Fruit fly (Drosophila melanogaster) whole organism, embryonic: ENCODE measurements around the gene CG9133.

Experiments used
- Ada2b ChIP-seq: fragments of 200-800 bp; sonication (Bioruptor generic); IDR thresholded peaks from 2 replicates; pipeline ENCODE4 v1.3.6; 2022; ENCODE audit warnings: missing biosample characterization, missing genetic modification characterization
- Antp ChIP-seq: fragments of 200-800 bp; sonication (Bioruptor generic); optimal IDR thresholded peaks from 3 replicates; lab custom pipeline; 2016; ENCODE audit warnings: missing biosample characterization, missing genetic modification characterization
- Atf6 ChIP-seq: fragments of 200-800 bp; sonication (Bioruptor generic); IDR thresholded peaks from 2 replicates; pipeline ENCODE4 v1.3.6; 2022; ENCODE audit warnings: missing biosample characterization, missing genetic modification characterization
- CG10147 ChIP-seq: fragments of 200-800 bp; sonication (Bioruptor generic); optimal IDR thresholded peaks from 2 replicates; lab custom pipeline; 2019; ENCODE audit warnings: missing biosample characterization, mild to moderate bottlenecking, missing genetic modification characterization, moderate library complexity
- CG10209 ChIP-seq: fragments of 200-800 bp; sonication (Bioruptor generic); optimal IDR thresholded peaks from 3 replicates; lab custom pipeline; 2017; ENCODE audit warnings: missing biosample characterization, mild to moderate bottlenecking, missing genetic modification characterization, missing genetic modification reagents
- CG10366 ChIP-seq: fragments of 200-800 bp; sonication (Bioruptor generic); IDR thresholded peaks from 2 replicates; pipeline ENCODE4 v1.3.6; 2022; ENCODE audit warnings: missing biosample characterization, missing genetic modification characterization
- CG10979 ChIP-seq: fragments of 200-800 bp; sonication (Bioruptor generic); optimal IDR thresholded peaks from 2 replicates; lab custom pipeline; 2018; ENCODE audit warnings: missing biosample characterization, mild to moderate bottlenecking, missing genetic modification characterization, moderate library complexity
- CG11247 ChIP-seq: fragments of 200-800 bp; sonication (Bioruptor generic); IDR thresholded peaks from 2 replicates; pipeline ENCODE4 v1.3.6; 2022; ENCODE audit warnings: missing biosample characterization, missing genetic modification characterization
- CG12391 ChIP-seq: fragments of 200-800 bp; sonication (Bioruptor generic); optimal IDR thresholded peaks from 3 replicates; lab custom pipeline; 2018; ENCODE audit warnings: missing biosample characterization, mild to moderate bottlenecking, missing genetic modification characterization, moderate library complexity
- CG14441 ChIP-seq: fragments of 200-800 bp; sonication (Bioruptor generic); IDR thresholded peaks from 2 replicates; pipeline ENCODE4 v1.3.6; 2022; ENCODE audit warnings: missing biosample characterization, missing genetic modification characterization
- CG15011 ChIP-seq: fragments of 200-800 bp; sonication (Bioruptor generic); optimal IDR thresholded peaks from 3 replicates; lab custom pipeline; 2018; ENCODE audit warnings: missing biosample characterization, mild to moderate bottlenecking, missing genetic modification characterization
- CG17829 ChIP-seq: fragments of 200-800 bp; optimal IDR thresholded peaks from 2 replicates; lab custom pipeline; 2019; ENCODE audit warnings: missing biosample characterization, mild to moderate bottlenecking, missing genetic modification characterization, moderate library complexity
- CG18476 ChIP-seq: fragments of 200-800 bp; sonication (Bioruptor generic); optimal IDR thresholded peaks from 2 replicates; lab custom pipeline; 2016; ENCODE audit warnings: missing biosample characterization, mild to moderate bottlenecking, missing genetic modification characterization
- CG32532 ChIP-seq: fragments of 200-800 bp; sonication (Bioruptor generic); IDR thresholded peaks from 2 replicates; pipeline ENCODE4 v1.3.6; 2022; ENCODE audit warnings: missing biosample characterization, missing genetic modification characterization
- CG33213 ChIP-seq: fragments of 200-800 bp; sonication (Bioruptor generic); optimal IDR thresholded peaks from 3 replicates; lab custom pipeline; 2016; ENCODE audit warnings: missing biosample characterization, missing genetic modification characterization
- CG4424 ChIP-seq: fragments of 200-800 bp; sonication (Bioruptor generic); optimal IDR thresholded peaks from 3 replicates; lab custom pipeline; 2016; ENCODE audit warnings: missing biosample characterization, missing genetic modification characterization
- CG4854 ChIP-seq: fragments of 200-800 bp; sonication (Bioruptor generic); optimal IDR thresholded peaks from 2 replicates; lab custom pipeline; 2016; ENCODE audit warnings: missing biosample characterization, missing genetic modification characterization, inconsistent platforms
- CG5245 ChIP-seq: fragments of 200-800 bp; sonication (Bioruptor generic); optimal IDR thresholded peaks from 3 replicates; lab custom pipeline; 2016; ENCODE audit warnings: missing biosample characterization, missing genetic modification characterization
- CG6254 ChIP-seq: fragments of 200-800 bp; sonication (Bioruptor generic); optimal IDR thresholded peaks from 3 replicates; lab custom pipeline; 2017; ENCODE audit warnings: mild to moderate bottlenecking, missing biosample characterization, missing genetic modification reagents, missing genetic modification characterization
- CG6689 ChIP-seq: fragments of 200-800 bp; sonication (Bioruptor generic); IDR thresholded peaks from 2 replicates; pipeline ENCODE4 v1.3.6; 2022; ENCODE audit warnings: missing biosample characterization, missing genetic modification characterization
- CG8388 ChIP-seq: fragments of 200-800 bp; sonication (Bioruptor generic); optimal IDR thresholded peaks from 2 replicates; lab custom pipeline; 2019; ENCODE audit warnings: missing biosample characterization, mild to moderate bottlenecking, missing genetic modification characterization, moderate library complexity
- E2f2 ChIP-seq: fragments of 200-800 bp; sonication (Bioruptor generic); IDR thresholded peaks from 2 replicates; pipeline ENCODE4 v1.3.6; 2022; ENCODE audit warnings: missing biosample characterization, missing genetic modification characterization
- Elba2 ChIP-seq: fragments of 200-800 bp; sonication (Bioruptor generic); optimal IDR thresholded peaks from 3 replicates; lab custom pipeline; 2016; ENCODE audit warnings: missing biosample characterization, missing genetic modification characterization
- H15 ChIP-seq: fragments of 200-800 bp; sonication (Bioruptor generic); IDR thresholded peaks from 3 replicates; pipeline ENCODE4 v1.3.6; 2022; ENCODE audit warnings: missing biosample characterization, missing genetic modification characterization
- Hand ChIP-seq: fragments of 200-800 bp; sonication (Bioruptor generic); optimal IDR thresholded peaks from 2 replicates; lab custom pipeline; 2017; ENCODE audit warnings: mild to moderate bottlenecking, missing biosample characterization, missing genetic modification reagents, missing genetic modification characterization
- Hey ChIP-seq: fragments of 200-800 bp; sonication (Bioruptor generic); optimal IDR thresholded peaks from 3 replicates; lab custom pipeline; 2018; ENCODE audit warnings: missing biosample characterization, mild to moderate bottlenecking, missing genetic modification characterization
- Hr78 ChIP-seq, 2 experiments: fragments of 200-800 bp in 1 of 2; fragments of >200 bp in 1 of 2; sonication (Bioruptor generic) in 1 of 2; optimal IDR thresholded peaks; 2 replicates each; lab custom pipeline; 2017 to 2019; ENCODE audit warnings: missing biosample characterization in 2 of 2, missing genetic modification characterization in 2 of 2, mild to moderate bottlenecking in 1 of 2, moderate library complexity in 1 of 2
- PHDP ChIP-seq: fragments of 200-800 bp; sonication (Bioruptor generic); optimal IDR thresholded peaks from 3 replicates; lab custom pipeline; 2018; ENCODE audit warnings: missing biosample characterization, mild to moderate bottlenecking, missing genetic modification characterization, moderate library complexity
- Sox100B ChIP-seq: fragments of 200-800 bp; sonication (Bioruptor generic); optimal IDR thresholded peaks from 3 replicates; lab custom pipeline; 2018; ENCODE audit warnings: missing biosample characterization, mild to moderate bottlenecking, missing genetic modification characterization
- Sox102F ChIP-seq: fragments of 200-800 bp; sonication (Bioruptor generic); optimal IDR thresholded peaks from 2 replicates; lab custom pipeline; 2018; ENCODE audit warnings: missing biosample characterization, mild to moderate bottlenecking, missing genetic modification characterization, moderate library complexity
- Trl ChIP-seq, 3 experiments: fragments of >200 bp in 2 of 3; fragments of 200-800 bp in 1 of 3; sonication (Bioruptor generic) in 1 of 3; optimal IDR thresholded peaks; 2 replicates in 1 of 3; 3 replicates in 2 of 3; lab custom pipeline; 2016 to 2017; ENCODE audit warnings: missing biosample characterization in 1 of 3, missing genetic modification characterization in 1 of 3
- chif ChIP-seq, 2 experiments: fragments of 200-800 bp; sonication (Bioruptor generic); optimal IDR thresholded peaks; 3 replicates each; lab custom pipeline; 2016; ENCODE audit warnings: missing biosample characterization in 2 of 2, missing genetic modification characterization in 2 of 2
- esg ChIP-seq: fragments of 200-800 bp; sonication (Bioruptor generic); conservative IDR thresholded peaks from 2 replicates; pipeline ENCODE4 v1.3.6; 2022; ENCODE audit warnings: missing biosample characterization, missing genetic modification characterization
- eyg ChIP-seq: fragments of 200-800 bp; sonication (Bioruptor generic); optimal IDR thresholded peaks from 3 replicates; lab custom pipeline; 2016; ENCODE audit warnings: missing biosample characterization, missing genetic modification characterization
- fd3F ChIP-seq: fragments of 200-800 bp; sonication (Bioruptor generic); optimal IDR thresholded peaks from 2 replicates; lab custom pipeline; 2018; ENCODE audit warnings: missing biosample characterization, mild to moderate bottlenecking, missing genetic modification characterization, moderate library complexity
- gcm ChIP-seq: fragments of 200-800 bp; sonication (Bioruptor generic); optimal IDR thresholded peaks from 2 replicates; lab custom pipeline; 2019; ENCODE audit warnings: missing biosample characterization, mild to moderate bottlenecking, missing genetic modification characterization, moderate library complexity
- jigr1 ChIP-seq: fragments of 200-800 bp; sonication (Bioruptor generic); IDR thresholded peaks from 3 replicates; pipeline ENCODE4 v1.3.6; 2022; ENCODE audit warnings: missing biosample characterization, missing genetic modification characterization
- lmd ChIP-seq: fragments of 200-800 bp; sonication (Bioruptor generic); IDR thresholded peaks from 2 replicates; pipeline ENCODE4 v1.3.6; 2022; ENCODE audit warnings: missing biosample characterization, missing genetic modification characterization
- lola ChIP-seq, 3 experiments: fragments of >200 bp in 2 of 3; fragments of 200-800 bp in 1 of 3; sonication (Bioruptor generic) in 1 of 3; optimal IDR thresholded peaks; 2 replicates each; lab custom pipeline; 2017 to 2019; ENCODE audit warnings: missing biosample characterization in 3 of 3, missing genetic modification characterization in 3 of 3, mild to moderate bottlenecking in 1 of 3, moderate library complexity in 1 of 3
- nau ChIP-seq: fragments of 200-800 bp; sonication (Bioruptor generic); optimal IDR thresholded peaks from 3 replicates; lab custom pipeline; 2017; ENCODE audit warnings: missing biosample characterization, mild to moderate bottlenecking, missing genetic modification characterization, missing genetic modification reagents
- onecut ChIP-seq: fragments of 200-800 bp; sonication (Bioruptor generic); IDR thresholded peaks from 2 replicates; pipeline ENCODE4 v1.3.6; 2022; ENCODE audit warnings: missing biosample characterization, missing genetic modification characterization
- phol ChIP-seq: fragments of 200-800 bp; sonication (Bioruptor generic); optimal IDR thresholded peaks from 3 replicates; lab custom pipeline; 2018; ENCODE audit warnings: missing biosample characterization, mild to moderate bottlenecking, missing genetic modification characterization, moderate library complexity
- row ChIP-seq: fragments of 200-800 bp; sonication (Bioruptor generic); IDR thresholded peaks from 3 replicates; pipeline ENCODE4 v1.3.6; 2022; ENCODE audit warnings: missing biosample characterization, missing genetic modification characterization
- sisA ChIP-seq: fragments of 200-800 bp; sonication (Bioruptor generic); IDR thresholded peaks from 2 replicates; pipeline ENCODE4 v1.3.6; 2022; ENCODE audit warnings: missing biosample characterization, missing genetic modification characterization
- slbo ChIP-seq: fragments of 200-800 bp; sonication (Bioruptor generic); IDR thresholded peaks from 2 replicates; pipeline ENCODE4 v1.3.6; 2022; ENCODE audit warnings: missing biosample characterization, missing genetic modification characterization
- tin ChIP-seq: fragments of 200-800 bp; sonication (Bioruptor generic); optimal IDR thresholded peaks from 3 replicates; lab custom pipeline; 2016; ENCODE audit warnings: missing biosample characterization, missing genetic modification characterization
- twi ChIP-seq: fragments of 200-800 bp; optimal IDR thresholded peaks from 2 replicates; lab custom pipeline; 2019; ENCODE audit warnings: missing biosample characterization, mild to moderate bottlenecking, missing genetic modification characterization, moderate library complexity
- zen ChIP-seq: fragments of 200-800 bp; sonication (Bioruptor generic); optimal IDR thresholded peaks from 3 replicates; lab custom pipeline; 2018; ENCODE audit warnings: missing biosample characterization, mild to moderate bottlenecking, missing genetic modification characterization, moderate library complexity
- zfh2 ChIP-seq: fragments of 200-800 bp; sonication (Bioruptor generic); optimal IDR thresholded peaks from 2 replicates; lab custom pipeline; 2016; ENCODE audit warnings: missing biosample characterization, missing genetic modification characterization

Gene CG9133

dm6 chr3L:1216460-1216859, 35.4 kb upstream of the CG9133 start (continued):
- TF ChIP-seq CG18476 (GFP tag; lab: Kevin White, UChicago) (peak; percentile 18), zfh2 (GFP tag; lab: Kevin White, UChicago) (peak; percentile 12), CG4424 (peak; percentile 28), Hey (tag; lab: Kevin White, UChicago) (no peak), Hand (GFP tag; lab: Kevin White, UChicago) (no peak), onecut (GFP tag; lab: Robert Waterston, UW) (peak; percentile 60), CG6254 (GFP tag; lab: Kevin White, UChicago) (peak; percentile 50), Trl (optimal IDR thresholded peaks at IDR 0.05; lab: Kevin White, UChicago) (no peak), Trl (GFP tag; optimal IDR thresholded peaks at IDR 0.05; lab: Kevin White, UChicago) (peak; percentile 2), Elba2 (GFP tag; lab: Kevin White, UChicago) (no peak), CG12391 (tag; lab: Kevin White, UChicago) (peak; percentile 42), phol (tag; lab: Kevin White, UChicago) (peak; percentile 66), Sox102F (GFP tag; lab: Kevin White, UChicago) (peak; percentile 64), CG33213 (GFP tag; lab: Kevin White, UChicago) (peak; percentile 33), CG10979 (tag; lab: Kevin White, UChicago) (peak; percentile 74), twi (tag; lab: Kevin White, UChicago) (no peak), tin (GFP tag; lab: Kevin White, UChicago) (peak; percentile 53), nau (GFP tag; lab: Kevin White, UChicago) (peak; percentile 14), fd3F (GFP tag; lab: Kevin White, UChicago) (no peak), slbo (GFP tag; lab: Robert Waterston, UW) (0 out of 2 replicates have a peak, but pooled peaks have one; percentile 7), CG14441 (GFP tag; lab: Robert Waterston, UW) (0 out of 2 replicates have a peak, but pooled peaks have one; percentile 18), CG4854 (no peak), CG10209 (GFP tag; lab: Kevin White, UChicago) (peak; percentile 27), CG15011 (GFP tag; lab: Kevin White, UChicago) (peak; percentile 15), lmd (GFP tag; lab: Robert Waterston, UW) (peak; percentile 45), E2f2 (GFP tag; lab: Robert Waterston, UW) (no peak), sisA (GFP tag; lab: Robert Waterston, UW) (peak; percentile 65), lola (GFP tag; optimal IDR thresholded peaks at IDR 0.05; lab: Kevin White, UChicago) (peak in 1 of 3 experiments; percentile 44), eyg (GFP tag; lab: Kevin White, UChicago) (no peak), row (GFP tag; lab: Robert Waterston, UW) (peak; percentile 50; the same call in 2 of the 3 replicates), chif (GFP tag; optimal IDR thresholded peaks at IDR 0.05; lab: Kevin White, UChicago) (peak; percentile 33 to 44), zen (tag; lab: Kevin White, UChicago) (peak; percentile 65), H15 (GFP tag; lab: Robert Waterston, UW) (0 out of 3 replicates have a peak, but pooled peaks have one; percentile 37), gcm (GFP tag; lab: Kevin White, UChicago) (peak; percentile 10), Sox100B (no peak), CG8388 (GFP tag; lab: Kevin White, UChicago) (peak; percentile 56), Antp (GFP tag; lab: Kevin White, UChicago) (peak; percentile 20), jigr1 (no peak), CG11247 (GFP tag; lab: Robert Waterston, UW) (peak; percentile 37; the same call in 1 of the 2 replicates), esg (GFP tag; lab: Robert Waterston, UW) (peak; percentile 29), Ada2b (GFP tag; lab: Robert Waterston, UW) (peak; percentile 67), CG10147 (GFP tag; lab: Kevin White, UChicago) (no peak), CG6689 (peak; percentile 59; the same call in 1 of the 2 replicates), Atf6 (GFP tag; lab: Robert Waterston, UW) (0 out of 2 replicates have a peak, but pooled peaks have one; percentile 24), Hr78 (GFP tag; optimal IDR thresholded peaks at IDR 0.05; lab: Kevin White, UChicago) (no peak), CG10366 (GFP tag; lab: Robert Waterston, UW) (peak; percentile 26; the same call in 1 of the 2 replicates), CG32532 (GFP tag; lab: Robert Waterston, UW) (0 out of 2 replicates have a peak, but pooled peaks have one; percentile 17), CG17829 (tag; lab: Kevin White, UChicago) (peak; percentile 48), PHDP (tag; lab: Kevin White, UChicago) (peak; percentile 35), CG5245 (peak; percentile 55)
